Fruit fly (Drosophila melanogaster): Measurements from ENCODE around the gene tal-2A.

Gene tal-2A

DNA sequence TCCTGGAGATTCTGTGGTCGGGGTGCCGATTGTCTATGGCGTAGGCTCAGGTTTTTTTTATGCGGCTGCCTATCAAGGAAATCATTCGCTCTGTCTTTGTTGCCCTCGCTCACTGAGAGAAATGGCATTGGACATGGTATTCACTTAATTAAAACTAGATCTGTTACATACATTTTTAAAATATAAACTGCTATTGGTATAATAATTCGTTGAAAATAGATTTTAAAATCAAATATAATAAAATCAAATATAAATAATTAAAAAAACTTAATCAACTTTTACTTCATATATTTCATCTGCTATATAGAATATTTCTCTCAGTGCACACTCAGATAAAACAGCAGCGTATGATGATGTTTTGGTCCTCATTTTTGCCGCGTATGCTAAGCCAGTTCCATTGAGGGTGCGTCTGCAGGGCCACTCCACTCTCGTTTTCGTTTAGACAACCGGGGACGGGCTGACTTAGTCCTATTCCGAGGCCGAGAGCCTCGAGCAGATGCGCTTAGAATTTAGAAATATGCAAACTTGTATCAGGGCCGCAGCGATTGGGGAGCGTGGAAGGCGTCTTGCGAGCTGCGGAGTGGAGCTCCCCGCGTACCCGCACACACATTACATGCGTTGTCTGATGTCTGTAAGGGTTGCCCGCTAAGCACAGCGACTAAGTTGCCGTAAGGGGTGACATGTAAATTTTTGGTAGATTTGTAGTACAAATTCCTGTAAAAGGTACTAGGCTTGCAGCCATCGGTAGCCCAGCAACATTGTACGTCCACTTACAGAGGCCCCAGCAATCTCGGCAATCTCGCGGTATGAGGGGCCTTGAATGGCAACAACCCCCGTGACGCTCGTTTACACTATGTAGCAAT, 13.1 kb upstream of the tal-2A start (continued):
- TF ChIP-seq D19B (GFP tag; optimal IDR thresholded peaks at IDR 0.05) (no peak), CG13296 (GFP tag; optimal IDR thresholded peaks at IDR 0.05) (no peak), CG2875 (GFP tag; optimal IDR thresholded peaks at IDR 0.05) (no peak), CG30431 (GFP tag; optimal IDR thresholded peaks at IDR 0.05) (no peak), CG18262 (tag; optimal IDR thresholded peaks at IDR 0.05) (peak; percentile 72), CG7271 (tag; optimal IDR thresholded peaks at IDR 0.05) (peak; percentile 12), stwl (tag; optimal IDR thresholded peaks at IDR 0.05) (no peak), CG4328 (GFP tag; optimal IDR thresholded peaks at IDR 0.05) (no peak), CG4424 (GFP tag; optimal IDR thresholded peaks at IDR 0.05) (peak; percentile 56), Six4 (GFP tag; optimal IDR thresholded peaks at IDR 0.05) (peak; percentile 23), CG15479 (GFP tag; optimal IDR thresholded peaks at IDR 0.05) (no peak), Atf-2 (GFP tag; optimal IDR thresholded peaks at IDR 0.05) (no peak), caup (GFP tag; optimal IDR thresholded peaks at IDR 0.05; ENCODE audit: severe bottlenecking) (peak; percentile 18), CG3726 (GFP tag; IDR thresholded peaks at IDR 0.05) (no peak), gce (GFP tag; IDR thresholded peaks at IDR 0.05) (no peak), Nf-YB (GFP tag; optimal IDR thresholded peaks at IDR 0.05) (peak; percentile 16), pros (GFP tag; optimal IDR thresholded peaks at IDR 0.05) (peak; percentile 19), CG5245 (GFP tag; optimal IDR thresholded peaks at IDR 0.05) (no peak), Ptx1 (GFP tag; IDR thresholded peaks at IDR 0.05) (0 out of 2 replicates have a peak, but pooled peaks have one; percentile 18), Blimp-1 (GFP tag; optimal IDR thresholded peaks at IDR 0.05) (peak; percentile 50), hkb (optimal IDR thresholded peaks at IDR 0.05) (no peak), hkb (GFP tag; IDR thresholded peaks at IDR 0.05) (0 out of 2 replicates have a peak, but pooled peaks have one; percentile 25), CG1647 (GFP tag; optimal IDR thresholded peaks at IDR 0.05) (no peak), CG14050 (GFP tag; IDR thresholded peaks at IDR 0.05) (no peak), Oaz (GFP tag; IDR thresholded peaks at IDR 0.05) (no peak), CG17829 (tag; optimal IDR thresholded peaks at IDR 0.05) (peak; percentile 62), wek (GFP tag; optimal IDR thresholded peaks at IDR 0.05) (no peak), otp (GFP tag; IDR thresholded peaks at IDR 0.05) (no peak), CG15269 (tag; optimal IDR thresholded peaks at IDR 0.05) (peak; percentile 41), aop (GFP tag; IDR thresholded peaks at IDR 0.05) (no peak), lmd (GFP tag; IDR thresholded peaks at IDR 0.05) (no peak), fru (optimal IDR thresholded peaks at IDR 0.05) (no peak), CG3847 (GFP tag; IDR thresholded peaks at IDR 0.05) (no peak), pnt (GFP tag; optimal IDR thresholded peaks at IDR 0.05) (no peak), inv (GFP tag; IDR thresholded peaks at IDR 0.05; ENCODE audit: partially characterized antibody) (no peak), Sox100B (GFP tag; optimal IDR thresholded peaks at IDR 0.05) (peak; percentile 43), CG4730 (GFP tag; IDR thresholded peaks at IDR 0.05) (no peak), gfzf (GFP tag; optimal IDR thresholded peaks at IDR 0.05) (no peak), CG31441 (GFP tag; IDR thresholded peaks at IDR 0.05) (peak; percentile 66), CG7987 (GFP tag; optimal IDR thresholded peaks at IDR 0.05) (no peak), CG13894 (tag; optimal IDR thresholded peaks at IDR 0.05) (no peak), Optix (GFP tag; IDR thresholded peaks at IDR 0.05) (no peak), twi (tag; optimal IDR thresholded peaks at IDR 0.05) (no peak), scrt (GFP tag; optimal IDR thresholded peaks at IDR 0.05) (no peak), nerfin-1 (tag; optimal IDR thresholded peaks at IDR 0.05) (no peak), CG14441 (GFP tag; IDR thresholded peaks at IDR 0.05) (no peak), abd-A (tag; optimal IDR thresholded peaks at IDR 0.05) (peak; percentile 96), Hr3 (GFP tag; optimal IDR thresholded peaks at IDR 0.05) (peak; percentile 19), Xbp1 (GFP tag; optimal IDR thresholded peaks at IDR 0.05) (no peak), Sox102F (GFP tag; optimal IDR thresholded peaks at IDR 0.05) (peak; percentile 31)

Data from whole organism, embryonic.